Comparison of ENCODE assay signal across 1 fruit fly cellular context in genomic region chr3R:9637361-9637760, dm6.
A peak's percentile ranks its signal among the peaks of the same experiment; 100 is the strongest.
TF ChIP-seq lines count a peak whose summit lies in the region.

Gene Scm (minus strand): TSS chr3R:9637611.

TF ChIP-seq in whole organism, embryonic, 481 proteins besides CTCF, POLR2A, EP300 and RAD21 (continued from another document):
- TF ChIP-seq crol (GFP tag; IDR thresholded peaks at IDR 0.05; lab: Robert Waterston, UW) (no peak), CoRest (tag; optimal IDR thresholded peaks at IDR 0.05; lab: Kevin White, UChicago) (no peak), ranshi (GFP tag; IDR thresholded peaks at IDR 0.05; lab: Robert Waterston, UW) (no peak), wek (GFP tag; optimal IDR thresholded peaks at IDR 0.05; lab: Kevin White, UChicago) (no peak), CG2199 (GFP tag; IDR thresholded peaks at IDR 0.05; lab: Robert Waterston, UW) (no peak), gsb-n (tag; optimal IDR thresholded peaks at IDR 0.05; lab: Kevin White, UChicago) (peak; percentile 46), Poxn (GFP tag; IDR thresholded peaks at IDR 0.05; lab: Robert Waterston, UW) (no peak), PHDP (tag; optimal IDR thresholded peaks at IDR 0.05; lab: Kevin White, UChicago) (peak; percentile 25), wdn (GFP tag; IDR thresholded peaks at IDR 0.05; lab: Robert Waterston, UW) (no peak), stc (GFP tag; IDR thresholded peaks at IDR 0.05; lab: Robert Waterston, UW) (no peak), CG10959 (GFP tag; IDR thresholded peaks at IDR 0.05; lab: Robert Waterston, UW) (no peak), Chrac-16 (GFP tag; optimal IDR thresholded peaks at IDR 0.05; lab: Kevin White, UChicago) (no peak), CG11504 (tag; optimal IDR thresholded peaks at IDR 0.05; lab: Kevin White, UChicago) (peak; percentile 57), cas (GFP tag; IDR thresholded peaks at IDR 0.05; lab: Robert Waterston, UW) (no peak), lmd (GFP tag; IDR thresholded peaks at IDR 0.05; lab: Robert Waterston, UW) (no peak), nau (GFP tag; optimal IDR thresholded peaks at IDR 0.05; lab: Kevin White, UChicago) (no peak), dpn (GFP tag; optimal IDR thresholded peaks at IDR 0.05; lab: Kevin White, UChicago) (no peak), prd (optimal IDR thresholded peaks at IDR 0.05; lab: Kevin White, UChicago) (no peak), prd (GFP tag; IDR thresholded peaks at IDR 0.05; lab: Robert Waterston, UW) (no peak), CG2129 (GFP tag; IDR thresholded peaks at IDR 0.05; lab: Robert Waterston, UW; ENCODE audit: partially characterized antibody) (peak; percentile 61; the same call in 1 of the 2 replicates), bigmax (GFP tag; optimal IDR thresholded peaks at IDR 0.05; lab: Kevin White, UChicago) (no peak), hth (optimal IDR thresholded peaks at IDR 0.05; lab: Kevin White, UChicago) (no peak), CG8944 (GFP tag; optimal IDR thresholded peaks at IDR 0.05; lab: Kevin White, UChicago) (no peak), Asciz (GFP tag; optimal IDR thresholded peaks at IDR 0.05; lab: Kevin White, UChicago) (no peak), CG15696 (tag; optimal IDR thresholded peaks at IDR 0.05; lab: Kevin White, UChicago) (no peak), CG33213 (GFP tag; optimal IDR thresholded peaks at IDR 0.05; lab: Kevin White, UChicago) (no peak), CG7357 (GFP tag; IDR thresholded peaks at IDR 0.05; lab: Robert Waterston, UW) (no peak), hbn (GFP tag; IDR thresholded peaks at IDR 0.05; lab: Robert Waterston, UW; ENCODE audit: partially characterized antibody) (peak; percentile 92), Opbp (GFP tag; IDR thresholded peaks at IDR 0.05; lab: Robert Waterston, UW; ENCODE audit: partially characterized antibody) (peak; percentile 93), her (GFP tag; optimal IDR thresholded peaks at IDR 0.05; lab: Kevin White, UChicago) (no peak), pho (GFP tag; optimal IDR thresholded peaks at IDR 0.05; lab: Kevin White, UChicago) (no peak), so (GFP tag; IDR thresholded peaks at IDR 0.05; lab: Robert Waterston, UW) (no peak), CG1832 (GFP tag; optimal IDR thresholded peaks at IDR 0.05; lab: Kevin White, UChicago) (no peak), Camta (GFP tag; optimal IDR thresholded peaks at IDR 0.05; lab: Kevin White, UChicago) (no peak), CG1233 (GFP tag; optimal IDR thresholded peaks at IDR 0.05; lab: Kevin White, UChicago) (no peak), CG33557 (GFP tag; optimal IDR thresholded peaks at IDR 0.05; lab: Kevin White, UChicago) (peak; percentile 4), Eip74EF (GFP tag; optimal IDR thresholded peaks at IDR 0.05; lab: Kevin White, UChicago) (no peak), Abd-B (GFP tag; optimal IDR thresholded peaks at IDR 0.05; lab: Kevin White, UChicago) (no peak), CG10209 (GFP tag; optimal IDR thresholded peaks at IDR 0.05; lab: Kevin White, UChicago) (no peak)
